Fruit fly (Drosophila melanogaster) whole organism, embryonic: ENCODE data around the gene CG4364.
A peak's percentile ranks its signal among the peaks of the same experiment; 100 is the strongest.

ENCODE experiments used
- CG10431 ChIP-seq: fragments of 200-800 bp; sonication (Bioruptor generic); optimal IDR thresholded peaks from 3 replicates; lab custom pipeline; 2018; ENCODE audit warnings: missing biosample characterization, mild to moderate bottlenecking, missing genetic modification characterization
- CG34422 ChIP-seq: fragments of 200-800 bp; sonication (Bioruptor generic); IDR thresholded peaks from 3 replicates; pipeline ENCODE4 v1.3.6; 2022; ENCODE audit warnings: missing biosample characterization, missing genetic modification characterization
- Xrp1 ChIP-seq: fragments of 200-800 bp; sonication (Bioruptor generic); IDR thresholded peaks from 2 replicates; pipeline ENCODE4 v1.3.6; 2022; ENCODE audit warnings: missing biosample characterization, missing genetic modification characterization
- rib ChIP-seq: fragments of 200-800 bp; sonication (Bioruptor generic); IDR thresholded peaks from 2 replicates; pipeline ENCODE4 v1.3.6; 2022; ENCODE audit warnings: missing biosample characterization, missing genetic modification characterization

DNA sequence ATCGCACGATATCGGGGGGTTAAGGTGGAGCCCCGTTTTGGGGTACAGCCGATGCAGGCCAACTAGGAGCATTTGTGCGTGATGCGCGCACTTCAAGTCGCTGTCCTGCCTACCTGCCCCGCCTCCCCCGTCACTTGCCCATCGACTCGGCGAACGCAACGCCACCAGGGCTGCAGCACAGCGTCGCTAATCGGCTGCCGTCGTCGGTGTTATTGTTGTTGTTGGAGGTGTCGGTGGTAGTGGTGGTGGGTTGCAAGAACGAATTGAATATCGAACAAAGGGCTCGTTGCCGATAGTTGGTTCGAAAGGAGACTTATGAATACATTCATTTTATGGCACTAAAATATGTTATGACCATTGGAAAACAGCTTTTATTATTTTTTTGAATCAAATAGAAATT, 47.8 kb upstream of the CG4364 start:
- peak; percentile 39; the same call in 1 of the 2 replicates for TF ChIP-seq Xrp1 (GFP tag; lab: Robert Waterston, UW)
- peak; percentile 70; the same call in 2 of the 3 replicates for TF ChIP-seq CG34422 (GFP tag; lab: Robert Waterston, UW)
- peak; percentile 69 for TF ChIP-seq rib (GFP tag; lab: Robert Waterston, UW)
- peak; percentile 94 for TF ChIP-seq CG10431 (GFP tag; lab: Kevin White, UChicago)
